Worm (Caenorhabditis elegans) whole organism, midembryonic: Measurements from ENCODE around the gene madf-8.

Experiments
- flt-1 ChIP-seq: fragments of 200-800 bp; sonication (Bioruptor generic); IDR thresholded peaks from 2 replicates; pipeline ENCODE4 v1.3.6; 2022; ENCODE audit warnings: missing genetic modification characterization, missing compliant biosample characterization
- ztf-29 ChIP-seq: fragments of 200-800 bp; sonication (Bioruptor generic); IDR thresholded peaks from 2 replicates; pipeline ENCODE4 v1.3.6; 2022; ENCODE audit warnings: missing genetic modification reagents, missing genetic modification characterization, missing compliant biosample characterization

DNA sequence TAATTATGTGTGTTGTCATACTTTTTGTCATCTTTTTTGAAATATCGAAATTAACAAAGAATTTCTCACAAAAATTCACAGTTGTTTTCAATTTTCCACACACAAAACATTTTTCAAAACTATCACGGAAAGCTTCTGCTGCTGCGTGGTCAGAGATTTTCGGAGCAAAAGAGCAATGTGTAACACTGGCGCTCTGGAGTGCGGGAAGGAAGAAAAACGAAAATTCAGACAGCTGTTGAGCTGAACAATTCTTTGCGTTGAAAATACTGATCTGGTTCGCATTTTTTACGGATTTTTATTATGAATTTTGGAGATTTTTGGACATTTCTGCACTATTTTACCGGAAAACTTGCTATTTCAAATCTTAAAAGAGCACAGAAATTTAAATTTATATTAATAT is 7.0 kb downstream of the madf-8 start:
- TF ChIP-seq flt-1 (GFP tag; lab: Robert Waterston, UW) (no peak), ztf-29 (GFP tag; lab: Robert Waterston, UW) (no peak)
